Fruit fly (Drosophila melanogaster): Measurements from ENCODE around the gene csw.
A peak's percentile ranks its signal among the peaks of the same experiment; 100 is the strongest.

Gene csw

DNA sequence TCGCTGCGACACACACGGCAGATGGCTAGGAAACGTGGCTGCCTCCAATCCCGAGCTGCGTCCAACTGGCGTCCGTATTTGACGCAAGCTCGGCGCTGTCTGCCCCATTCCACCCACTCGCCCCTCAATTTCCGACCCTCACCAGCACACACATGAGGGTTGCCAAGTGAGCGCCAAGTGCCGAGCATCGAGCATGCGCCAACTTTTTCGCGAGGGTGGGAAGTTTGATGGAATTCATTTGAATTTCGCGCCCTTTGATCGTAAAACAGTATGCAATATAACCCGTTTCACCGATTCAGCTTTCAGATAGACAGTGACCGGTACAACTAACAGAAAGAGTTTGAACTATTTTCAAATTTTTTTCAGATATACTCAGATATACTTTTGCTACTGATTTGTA is 32.2 kb upstream of the csw start, which contains the start of gene Sik2:
Gene Sik2 (minus strand): TSS at position 67 of the 400 bp plus-strand sequence.
- no peak for TF ChIP-seq ovo (GFP tag; optimal IDR thresholded peaks at IDR 0.05)
- no peak for TF ChIP-seq Crg-1 (GFP tag; optimal IDR thresholded peaks at IDR 0.05)
- no peak for TF ChIP-seq CG7101 (tag; optimal IDR thresholded peaks at IDR 0.05)
- TF ChIP-seq tj (GFP tag; optimal IDR thresholded peaks at IDR 0.05), result no peak
- TF ChIP-seq toe (GFP tag; optimal IDR thresholded peaks at IDR 0.05), result no peak
- TF ChIP-seq CG14711 (tag; optimal IDR thresholded peaks at IDR 0.05), result peak; percentile 62
- no peak for TF ChIP-seq cnc (optimal IDR thresholded peaks at IDR 0.05)
- TF ChIP-seq CG11617 (GFP tag; optimal IDR thresholded peaks at IDR 0.05), result no peak

DNA sequence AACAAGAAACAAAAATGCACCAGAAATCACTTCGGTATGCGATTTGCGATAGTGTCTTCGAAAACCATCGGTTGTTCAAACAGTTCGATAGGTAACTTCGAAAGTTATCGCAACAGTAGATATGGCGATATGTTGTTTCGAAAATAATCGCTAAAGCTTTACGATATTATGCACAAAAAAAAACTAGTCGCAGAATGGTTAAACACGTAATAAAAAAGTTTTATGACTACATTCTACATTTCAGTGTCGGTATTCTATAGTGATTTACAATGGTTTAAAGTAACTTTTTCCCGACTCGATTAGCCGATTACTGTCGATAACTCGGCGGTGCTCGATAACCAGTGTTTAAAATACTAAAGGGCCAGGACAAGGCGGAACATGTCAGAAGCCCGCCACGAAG is 29.0 kb upstream of the csw start, which contains the start of gene CG4281:
Gene CG4281 (minus strand): TSS at position 70 of the 400 bp plus-strand sequence.
- TF ChIP-seq CG14711 (tag; optimal IDR thresholded peaks at IDR 0.05) (peak; percentile 40), Hr96 (GFP tag; optimal IDR thresholded peaks at IDR 0.05) (no peak), CG11617 (GFP tag; optimal IDR thresholded peaks at IDR 0.05) (peak; percentile 23), CG7045 (GFP tag; optimal IDR thresholded peaks at IDR 0.05) (no peak), tj (GFP tag; optimal IDR thresholded peaks at IDR 0.05) (peak; percentile 24), bab1 (GFP tag; optimal IDR thresholded peaks at IDR 0.05) (peak; percentile 70), Crg-1 (GFP tag; optimal IDR thresholded peaks at IDR 0.05) (peak; percentile 17), Mnt (GFP tag; optimal IDR thresholded peaks at IDR 0.05) (peak; percentile 37), CG7101 (tag; optimal IDR thresholded peaks at IDR 0.05) (peak; percentile 13)

DNA sequence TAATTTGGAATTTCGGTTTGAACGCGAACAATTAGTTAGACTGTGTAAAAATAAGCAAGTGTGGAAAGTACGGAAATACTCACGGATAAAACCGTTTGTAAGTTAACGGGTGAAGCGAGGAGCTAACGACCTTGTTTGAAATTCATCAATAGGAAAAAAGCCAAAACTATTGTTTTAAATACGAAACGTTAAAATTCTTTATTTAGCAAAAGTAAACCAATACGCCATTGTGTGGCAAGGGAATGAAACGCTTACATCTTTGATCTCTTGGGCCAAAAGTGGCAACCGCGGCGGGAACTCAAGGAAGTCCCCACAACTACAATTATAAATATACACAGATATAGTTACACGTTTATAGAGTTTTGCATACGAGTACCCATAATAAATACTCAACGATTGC is 27.8 kb upstream of the csw start, which contains the start of gene CG14054:
Gene CG14054 (minus strand): TSS at position 101 of the 400 bp plus-strand sequence.
- TF ChIP-seq tj (GFP tag; optimal IDR thresholded peaks at IDR 0.05) (no peak), CG1620 (GFP tag; optimal IDR thresholded peaks at IDR 0.05) (no peak)

DNA sequence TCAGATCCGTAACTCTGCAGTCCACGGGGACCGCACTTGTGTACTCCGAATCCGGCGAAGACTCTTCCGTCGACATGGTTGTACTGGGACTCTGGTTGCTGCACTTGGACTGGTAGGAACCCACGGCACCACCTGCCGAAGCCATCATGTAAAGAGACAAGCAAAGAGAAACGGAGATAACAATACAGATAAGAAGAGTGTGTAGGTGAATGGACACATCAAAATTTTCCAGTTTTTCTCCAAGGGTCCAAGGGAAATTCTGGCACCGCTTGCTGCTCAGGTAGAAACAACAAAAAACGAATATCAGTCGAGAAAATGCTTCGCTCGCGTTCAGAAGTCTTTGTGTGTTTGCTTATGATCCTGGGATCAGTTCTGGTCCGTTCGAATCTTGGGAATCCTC is 25.7 kb upstream of the csw start, which contains the start of gene CG4194:
Gene CG4194 (plus strand): TSS at position 301 of the 400 bp plus-strand sequence.
- TF ChIP-seq bab1 (GFP tag; optimal IDR thresholded peaks at IDR 0.05) (no peak), Crg-1 (GFP tag; optimal IDR thresholded peaks at IDR 0.05) (no peak), kay (GFP tag; ENCODE audit: borderline replicate concordance) (no peak), tj (GFP tag; optimal IDR thresholded peaks at IDR 0.05) (no peak), Clk (GFP tag; optimal IDR thresholded peaks at IDR 0.05) (no peak), CG12768 (GFP tag; optimal IDR thresholded peaks at IDR 0.05) (no peak), CG1620 (GFP tag; optimal IDR thresholded peaks at IDR 0.05) (no peak), CG5204 (GFP tag; optimal IDR thresholded peaks at IDR 0.05) (no peak)

DNA sequence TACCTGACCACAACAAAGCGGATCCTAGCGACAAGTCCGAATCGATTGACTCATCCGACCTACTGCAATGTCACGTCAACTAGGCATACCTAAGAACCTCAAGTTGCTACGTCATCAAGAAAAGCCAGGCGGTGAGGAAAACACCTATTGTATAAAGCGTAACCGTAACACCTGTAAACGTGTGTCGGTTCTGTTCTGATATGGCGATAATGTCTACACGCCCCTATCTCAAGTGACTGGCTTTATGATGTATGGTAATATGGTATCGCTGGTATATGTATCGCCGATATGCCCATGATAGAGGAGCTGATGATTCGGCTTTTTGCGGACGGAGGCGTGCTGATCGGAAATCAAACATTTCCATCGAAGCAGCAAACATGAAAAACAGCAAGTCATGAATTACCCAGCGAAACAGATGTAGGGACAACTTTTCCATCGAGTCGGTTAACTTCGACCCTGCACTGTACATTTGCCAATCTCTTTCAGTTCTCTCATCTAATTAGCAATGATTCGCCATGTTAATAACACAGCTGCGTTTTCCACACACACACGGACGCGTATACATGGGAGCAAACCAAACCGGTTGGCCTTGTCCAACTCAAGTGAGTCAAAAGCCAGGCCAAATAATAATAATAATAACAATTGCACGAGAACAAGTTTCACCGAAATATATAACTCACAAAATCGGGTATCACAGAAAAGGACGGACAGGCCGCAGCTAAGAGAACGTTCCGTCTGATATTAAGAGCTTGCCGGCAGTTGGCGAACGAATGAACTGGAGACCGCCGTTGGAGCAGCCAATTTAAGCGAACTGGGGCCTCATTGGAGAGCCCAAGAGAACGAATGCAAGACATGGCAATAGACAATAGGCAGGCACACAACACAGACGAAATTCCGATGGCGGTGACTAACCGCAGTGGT is 24.0 kb upstream of the csw start:
- peak; percentile 50 for TF ChIP-seq tj (GFP tag; optimal IDR thresholded peaks at IDR 0.05)
- TF ChIP-seq bab1 (GFP tag; optimal IDR thresholded peaks at IDR 0.05), result peak; percentile 4
- TF ChIP-seq CG11617 (GFP tag; optimal IDR thresholded peaks at IDR 0.05), result no peak
- peak; percentile 68 to 82 for TF ChIP-seq cnc (optimal IDR thresholded peaks at IDR 0.05)
- TF ChIP-seq ovo (GFP tag; optimal IDR thresholded peaks at IDR 0.05), result peak; percentile 29

DNA sequence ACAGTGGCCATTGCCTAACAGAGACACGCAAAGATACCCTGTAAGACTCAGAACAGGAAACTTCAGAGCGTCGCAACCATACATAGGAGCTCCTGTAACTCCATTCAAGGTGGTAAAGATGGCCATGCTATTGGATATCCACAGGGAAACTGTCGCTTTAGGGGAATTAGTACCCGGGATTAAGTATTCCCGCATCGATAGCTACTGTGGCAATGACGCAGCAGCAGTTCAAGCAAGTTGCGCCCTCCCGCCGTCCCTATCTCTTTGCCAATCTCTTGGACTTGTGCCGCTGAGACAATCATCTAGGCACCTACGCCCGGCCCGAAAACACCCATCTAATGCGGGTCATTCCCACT is 23.3 kb upstream of the csw start:
- peak; percentile 72 for TF ChIP-seq CG14711 (tag; optimal IDR thresholded peaks at IDR 0.05)
- TF ChIP-seq Clk (GFP tag; optimal IDR thresholded peaks at IDR 0.05), result no peak
- peak; percentile 41 for TF ChIP-seq Crg-1 (GFP tag; optimal IDR thresholded peaks at IDR 0.05)
- TF ChIP-seq CG7101 (tag; optimal IDR thresholded peaks at IDR 0.05), result peak; percentile 69
- TF ChIP-seq CG12768 (GFP tag; optimal IDR thresholded peaks at IDR 0.05), result peak; percentile 78
- TF ChIP-seq cic (GFP tag; optimal IDR thresholded peaks at IDR 0.05), result no peak
- TF ChIP-seq CG33017 (tag; optimal IDR thresholded peaks at IDR 0.05), result peak; percentile 6
- peak; percentile 66 for TF ChIP-seq toe (GFP tag; optimal IDR thresholded peaks at IDR 0.05)
- TF ChIP-seq kay (GFP tag; ENCODE audit: borderline replicate concordance), result no peak
- TF ChIP-seq cnc (optimal IDR thresholded peaks at IDR 0.05), result peak in 1 of 2 experiments; percentile 83
- TF ChIP-seq ovo (GFP tag; optimal IDR thresholded peaks at IDR 0.05), result peak; percentile 24
- peak; percentile 12 for TF ChIP-seq tj (GFP tag; optimal IDR thresholded peaks at IDR 0.05)
- peak; percentile 55 for TF ChIP-seq CG7045 (GFP tag; optimal IDR thresholded peaks at IDR 0.05)
- peak; percentile 47 for TF ChIP-seq CG11617 (GFP tag; optimal IDR thresholded peaks at IDR 0.05)
- TF ChIP-seq bab1 (GFP tag; optimal IDR thresholded peaks at IDR 0.05), result peak; percentile 38
- TF ChIP-seq Hr96 (GFP tag; optimal IDR thresholded peaks at IDR 0.05), result peak; percentile 83
- no peak for TF ChIP-seq Mnt (GFP tag; optimal IDR thresholded peaks at IDR 0.05)
- TF ChIP-seq CG5204 (GFP tag; optimal IDR thresholded peaks at IDR 0.05), result no peak
- TF ChIP-seq pad (GFP tag; optimal IDR thresholded peaks at IDR 0.05), result peak; percentile 49
- peak; percentile 64 for TF ChIP-seq CG1620 (GFP tag; optimal IDR thresholded peaks at IDR 0.05)

Data from whole organism, adult.